Worm (Caenorhabditis elegans): ENCODE data around the gene flp-26.

flp-26 gene

DNA sequence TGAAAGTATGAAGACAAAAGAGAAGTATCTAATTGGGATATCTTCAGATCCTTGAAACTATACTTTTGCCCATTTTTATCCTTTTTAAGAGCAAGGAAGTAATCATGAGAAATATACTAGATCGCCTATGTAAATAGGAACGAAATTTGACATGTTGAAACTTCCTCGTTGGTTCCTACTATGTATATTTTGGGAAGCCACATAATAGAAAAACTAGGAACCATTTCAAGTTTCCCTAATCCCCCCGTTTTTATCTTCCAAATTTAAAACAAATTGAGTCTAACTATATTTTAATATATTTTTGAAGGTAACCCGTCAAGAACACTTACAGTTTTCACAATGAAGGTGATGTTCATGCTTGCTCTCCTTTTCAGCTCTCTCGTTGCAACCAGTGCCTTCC, at the start of gene flp-26:
flp-26 (plus strand) TSS at position 301 of the 400 bp plus-strand sequence.
- TF ChIP-seq hnd-1 (tag; optimal IDR thresholded peaks at IDR 0.05), result no peak

DNA sequence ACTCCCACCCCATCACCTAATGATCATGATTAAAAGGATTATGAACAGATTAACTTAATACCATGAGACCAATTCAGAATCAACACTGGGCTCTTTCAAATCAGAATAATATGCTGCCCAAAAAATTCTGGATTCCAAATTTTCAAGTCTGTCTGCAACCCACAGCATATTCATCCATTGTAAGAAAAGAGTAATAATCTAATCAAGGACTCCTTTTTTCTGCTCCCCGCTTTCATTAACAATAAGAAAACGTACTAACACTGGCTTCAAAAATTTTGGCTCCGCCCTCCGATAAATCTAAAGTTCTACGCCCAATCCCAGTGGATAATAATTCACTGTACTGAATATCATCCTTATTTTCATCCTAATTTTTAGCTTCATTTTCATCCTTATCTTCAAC, 40.7 kb upstream of the flp-26 start:
- no peak for TF ChIP-seq F13C5.2 (tag; optimal IDR thresholded peaks at IDR 0.05)
- no peak for TF ChIP-seq tbx-37 (GFP tag; conservative IDR thresholded peaks at IDR 0.05)
- no peak for TF ChIP-seq sea-1 (GFP tag; conservative IDR thresholded peaks at IDR 0.05)
- no peak for TF ChIP-seq hmg-4 (GFP tag; optimal IDR thresholded peaks at IDR 0.05)
- no peak for TF ChIP-seq tbx-11 (GFP tag; IDR thresholded peaks at IDR 0.05)

DNA sequence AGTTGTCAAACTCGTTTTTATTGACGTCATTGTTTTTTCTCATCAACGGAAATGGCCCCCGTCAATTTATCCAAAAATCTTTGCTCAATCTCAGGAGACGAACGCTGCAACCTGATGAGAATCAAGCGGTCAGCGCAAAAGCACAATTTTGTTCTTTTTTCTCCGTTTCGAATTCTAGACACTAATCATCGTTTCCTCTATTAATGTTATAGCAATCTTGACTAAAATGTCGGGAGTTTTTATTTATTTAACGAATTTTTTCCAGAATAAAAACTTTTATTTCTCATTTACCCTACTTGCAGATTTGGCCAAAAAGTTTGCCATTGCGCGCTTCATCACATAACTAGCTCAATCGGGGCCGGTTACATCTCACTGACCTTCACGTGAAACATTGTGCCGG, 39.6 kb upstream of the flp-26 start, which contains the start of gene F01E11.18:
F01E11.18 (plus strand) TSS at position 301 of the 400 bp plus-strand sequence.
- TF ChIP-seq pes-1 (GFP tag; IDR thresholded peaks at IDR 0.05) (no peak), aly-1 (tag; optimal IDR thresholded peaks at IDR 0.05) (no peak), ceh-13 (GFP tag; optimal IDR thresholded peaks at IDR 0.05) (no peak), B0310.2 (tag; optimal IDR thresholded peaks at IDR 0.05) (no peak), ceh-36 (tag; optimal IDR thresholded peaks at IDR 0.05) (no peak), flt-1 (GFP tag; IDR thresholded peaks at IDR 0.05) (no peak), scrt-1 (GFP tag; IDR thresholded peaks at IDR 0.05) (no peak), ets-7 (tag; optimal IDR thresholded peaks at IDR 0.05) (no peak), ama-1 (optimal IDR thresholded peaks at IDR 0.05) (no peak), hmbx-1 (tag; optimal IDR thresholded peaks at IDR 0.05) (no peak), tra-4 (tag; optimal IDR thresholded peaks at IDR 0.05) (no peak), tbx-37 (GFP tag; conservative IDR thresholded peaks at IDR 0.05) (no peak), sea-1 (GFP tag; conservative IDR thresholded peaks at IDR 0.05) (no peak)

ce11 chrX:6991427-6991826, 37.5 kb upstream of the flp-26 start, which contains the start of gene ugt-57:
Gene ugt-57, plus strand, starts transcription at chrX:6991727.
- TF ChIP-seq pes-1 (GFP tag; IDR thresholded peaks at IDR 0.05), result no peak
- TF ChIP-seq sea-1 (GFP tag; conservative IDR thresholded peaks at IDR 0.05), result no peak
- TF ChIP-seq F13C5.2 (tag; optimal IDR thresholded peaks at IDR 0.05), result no peak
- TF ChIP-seq ets-7 (tag; optimal IDR thresholded peaks at IDR 0.05), result no peak
- no peak for TF ChIP-seq B0310.2 (tag; optimal IDR thresholded peaks at IDR 0.05)
- TF ChIP-seq hmbx-1 (tag; optimal IDR thresholded peaks at IDR 0.05), result no peak
- TF ChIP-seq tbx-11 (GFP tag; IDR thresholded peaks at IDR 0.05), result no peak
- TF ChIP-seq aly-1 (tag; optimal IDR thresholded peaks at IDR 0.05), result no peak
- no peak for TF ChIP-seq hmg-4 (GFP tag; optimal IDR thresholded peaks at IDR 0.05)
- no peak for TF ChIP-seq ama-1 (optimal IDR thresholded peaks at IDR 0.05)
- TF ChIP-seq hnd-1 (tag; optimal IDR thresholded peaks at IDR 0.05), result no peak
- no peak for TF ChIP-seq tbx-37 (GFP tag; conservative IDR thresholded peaks at IDR 0.05)
- no peak for TF ChIP-seq ceh-13 (GFP tag; optimal IDR thresholded peaks at IDR 0.05)
- no peak for TF ChIP-seq ceh-36 (tag; optimal IDR thresholded peaks at IDR 0.05)
- TF ChIP-seq tra-4 (tag; optimal IDR thresholded peaks at IDR 0.05), result no peak

DNA sequence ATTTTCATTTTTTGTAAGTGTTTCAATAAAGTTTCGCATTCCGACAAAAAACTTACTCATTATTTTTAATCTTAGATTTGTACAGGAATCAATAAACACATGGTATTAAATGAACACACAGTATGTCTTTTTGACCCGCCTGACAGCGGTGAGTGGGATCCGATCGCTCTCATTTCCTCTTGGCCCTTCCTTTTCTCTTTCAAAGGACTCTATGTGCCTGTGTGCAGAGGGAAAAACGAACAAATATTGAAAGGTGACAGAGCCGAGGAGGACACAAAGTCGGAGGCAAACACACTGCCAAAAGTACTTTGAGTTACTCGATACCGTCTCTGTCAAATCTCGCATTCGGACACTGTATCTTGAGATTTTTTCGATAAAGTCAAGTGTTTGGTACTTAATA, 32.5 kb upstream of the flp-26 start, which contains the start of the genes F01E11.20 and tsp-16:
F01E11.20 (minus strand) TSS at position 101 of the 400 bp plus-strand sequence.
tsp-16 (minus strand) TSS at position 173 of the 400 bp plus-strand sequence.
- no peak for TF ChIP-seq ceh-36 (tag; optimal IDR thresholded peaks at IDR 0.05)

DNA sequence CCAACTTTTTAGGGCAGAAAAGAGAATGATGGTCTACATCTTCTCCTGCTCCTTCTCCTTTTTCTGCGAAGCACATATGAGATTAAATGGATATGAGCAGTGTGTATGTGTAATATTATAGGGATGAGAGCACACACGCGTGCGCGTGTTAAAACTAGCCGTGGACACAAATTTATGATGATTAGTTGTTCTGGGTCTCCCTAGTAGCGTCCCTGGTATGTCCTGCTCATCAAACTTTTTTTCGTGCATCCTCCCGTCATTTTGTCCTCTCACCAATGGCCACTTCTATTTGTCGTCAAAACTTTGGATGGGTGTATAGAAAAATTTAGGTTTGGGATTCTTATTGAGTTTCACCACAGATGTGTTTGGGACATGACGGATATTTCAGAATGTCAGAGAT, 27.0 kb upstream of the flp-26 start:
- TF ChIP-seq tbx-37 (GFP tag; conservative IDR thresholded peaks at IDR 0.05) (no peak), aly-1 (tag; optimal IDR thresholded peaks at IDR 0.05) (no peak), sea-1 (GFP tag; conservative IDR thresholded peaks at IDR 0.05) (no peak), hmbx-1 (tag; optimal IDR thresholded peaks at IDR 0.05) (no peak), ama-1 (optimal IDR thresholded peaks at IDR 0.05) (no peak), pes-1 (GFP tag; IDR thresholded peaks at IDR 0.05) (no peak), F13C5.2 (tag; optimal IDR thresholded peaks at IDR 0.05) (no peak), B0310.2 (tag; optimal IDR thresholded peaks at IDR 0.05) (no peak), ceh-36 (tag; optimal IDR thresholded peaks at IDR 0.05) (no peak)

DNA sequence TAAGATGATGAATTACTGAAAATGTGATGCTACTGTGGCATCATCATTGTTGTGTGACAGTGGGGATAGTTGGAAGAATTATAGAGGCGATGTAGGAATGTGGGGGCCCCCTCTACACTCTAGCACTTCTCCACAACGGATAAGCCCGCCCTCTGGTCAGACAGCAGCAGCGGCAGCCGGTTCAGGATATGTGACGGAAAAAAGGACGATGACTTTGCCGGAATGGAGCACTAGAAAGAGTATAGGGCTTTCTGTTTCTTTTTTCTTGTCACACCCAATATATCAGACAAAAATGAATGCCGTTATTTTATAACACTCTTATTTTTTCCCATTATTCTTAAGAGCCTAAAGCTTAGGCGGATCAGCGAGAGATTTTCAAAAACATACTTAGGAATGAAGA, 23.5 kb upstream of the flp-26 start, which contains the start of gene tyra-2:
tyra-2 (minus strand) TSS at position 101 of the 400 bp plus-strand sequence.
- no peak for TF ChIP-seq tbx-11 (GFP tag; IDR thresholded peaks at IDR 0.05)

DNA sequence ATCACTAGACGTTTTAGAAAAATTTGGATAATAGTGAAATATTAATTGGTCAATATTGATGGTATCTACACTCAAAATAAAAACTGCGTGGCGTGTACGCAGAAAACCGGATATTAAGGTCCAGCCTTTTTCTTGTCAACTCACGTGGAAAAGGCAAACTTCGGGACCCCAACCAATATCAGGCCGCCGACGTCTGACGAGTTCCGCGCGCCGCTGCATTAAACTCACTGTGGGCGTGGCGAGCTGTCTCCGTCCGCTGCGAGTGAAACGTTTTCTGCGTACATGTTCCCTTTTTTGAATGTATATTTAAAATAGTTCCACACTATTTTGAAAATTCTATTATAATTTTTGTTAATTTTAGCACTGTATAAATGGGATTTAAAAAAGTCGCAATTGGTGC, 23.0 kb upstream of the flp-26 start:
- no peak for TF ChIP-seq ets-7 (tag; optimal IDR thresholded peaks at IDR 0.05)
- no peak for TF ChIP-seq tbx-11 (GFP tag; IDR thresholded peaks at IDR 0.05)
- no peak for TF ChIP-seq hnd-1 (tag; optimal IDR thresholded peaks at IDR 0.05)
- TF ChIP-seq ama-1 (optimal IDR thresholded peaks at IDR 0.05), result no peak
- no peak for TF ChIP-seq tbx-37 (GFP tag; conservative IDR thresholded peaks at IDR 0.05)
- no peak for TF ChIP-seq aly-1 (tag; optimal IDR thresholded peaks at IDR 0.05)
- TF ChIP-seq B0310.2 (tag; optimal IDR thresholded peaks at IDR 0.05), result no peak
- TF ChIP-seq flt-1 (GFP tag; IDR thresholded peaks at IDR 0.05), result no peak
- TF ChIP-seq F13C5.2 (tag; optimal IDR thresholded peaks at IDR 0.05), result no peak
- no peak for TF ChIP-seq scrt-1 (GFP tag; IDR thresholded peaks at IDR 0.05)

ce11 chrX:7019733-7020132, 9.2 kb upstream of the flp-26 start, which contains the start of gene cah-5:
Gene cah-5, plus strand, starts transcription at chrX:7020033.
- no peak for TF ChIP-seq ceh-13 (GFP tag; optimal IDR thresholded peaks at IDR 0.05)
- no peak for TF ChIP-seq hmg-4 (GFP tag; optimal IDR thresholded peaks at IDR 0.05)
- TF ChIP-seq flt-1 (GFP tag; IDR thresholded peaks at IDR 0.05), result no peak
- no peak for TF ChIP-seq ets-7 (tag; optimal IDR thresholded peaks at IDR 0.05)
- no peak for TF ChIP-seq aly-1 (tag; optimal IDR thresholded peaks at IDR 0.05)
- TF ChIP-seq B0310.2 (tag; optimal IDR thresholded peaks at IDR 0.05), result no peak
- no peak for TF ChIP-seq ama-1 (optimal IDR thresholded peaks at IDR 0.05)
- no peak for TF ChIP-seq ceh-36 (tag; optimal IDR thresholded peaks at IDR 0.05)
- TF ChIP-seq sea-1 (GFP tag; conservative IDR thresholded peaks at IDR 0.05), result no peak
- no peak for TF ChIP-seq hnd-1 (tag; optimal IDR thresholded peaks at IDR 0.05)
- no peak for TF ChIP-seq pes-1 (GFP tag; IDR thresholded peaks at IDR 0.05)
